Worm (Caenorhabditis elegans) whole organism, young adult: ENCODE results near the gene gop-1.

Source experiments
- B0035.1 ChIP-seq: sonication (generic microtip); optimal IDR thresholded peaks from 2 replicates; lab custom pipeline; 2016; ENCODE audit warnings: missing genetic modification characterization, mild to moderate bottlenecking, missing compliant biosample characterization, missing genotype, missing genetic modification reagents
- F22D6.2 ChIP-seq: sonication (generic microtip); optimal IDR thresholded peaks from 2 replicates; lab custom pipeline; 2016; ENCODE audit warnings: mild to moderate bottlenecking, missing genetic modification characterization, missing compliant biosample characterization
- Y67H2A.10 ChIP-seq: fragments of 200-800 bp; sonication (Bioruptor generic); conservative IDR thresholded peaks from 2 replicates; pipeline ENCODE4 v1.3.6; 2022; ENCODE audit warnings: missing genetic modification reagents, missing genetic modification characterization, missing compliant biosample characterization
- ceh-91 ChIP-seq: fragments of 200-800 bp; sonication (Bioruptor generic); IDR thresholded peaks from 2 replicates; pipeline ENCODE4 v1.3.6; 2022; ENCODE audit warnings: missing genetic modification reagents, missing genetic modification characterization, missing compliant biosample characterization
- egrh-3 ChIP-seq: fragments of 200-800 bp; sonication (Bioruptor generic); IDR thresholded peaks from 2 replicates; pipeline ENCODE4 v1.3.6; 2022; ENCODE audit warnings: missing genetic modification reagents, missing genetic modification characterization, missing compliant biosample characterization
- pha-4 ChIP-seq: fragments of 150-350 bp; sonication (generic microtip); optimal IDR thresholded peaks from 2 replicates; lab custom pipeline; 2014; ENCODE audit warnings: missing biosample characterization, missing genetic modification reagents, missing genetic modification characterization
- rpc-1 ChIP-seq, 2 experiments: fragments of 150-350 bp in 1 of 2; sonication (generic microtip) in 1 of 2; optimal IDR thresholded peaks; 2 replicates each; lab custom pipeline; 2014 to 2018; ENCODE audit warnings: missing biosample characterization in 1 of 2, missing genetic modification characterization in 1 of 2, missing genetic modification reagents in 1 of 2, missing genotype in 1 of 2

ce11 chrIII:5294281-5294680 lies 40.0 kb downstream of the gop-1 start:
- no peak for TF ChIP-seq Y67H2A.10 (GFP tag; lab: Robert Waterston, UW)
- TF ChIP-seq rpc-1 (optimal IDR thresholded peaks at IDR 0.05; lab: Kevin White, UChicago): no peak
- no peak for TF ChIP-seq rpc-1 (tag; optimal IDR thresholded peaks at IDR 0.05; lab: Kevin White, UChicago)
- TF ChIP-seq pha-4 (tag; lab: Kevin White, UChicago): no peak
- no peak for TF ChIP-seq F22D6.2 (tag; lab: Kevin White, UChicago)
- no peak for TF ChIP-seq ceh-91 (GFP tag; lab: Robert Waterston, UW)
- no peak for TF ChIP-seq egrh-3 (GFP tag; lab: Robert Waterston, UW)
- no peak for TF ChIP-seq B0035.1 (tag; lab: Kevin White, UChicago)
